Fruit fly (Drosophila melanogaster) S2 (cell line): Measurements from ENCODE around the gene gish.

Experiments used
- CG8478 ChIP-seq: fragments of >200 bp; optimal IDR thresholded peaks from 2 replicates; lab custom pipeline; 2018
- CTCF ChIP-seq, 2 experiments: fragments of >200 bp; optimal IDR thresholded peaks; 2 replicates each; lab custom pipeline; 2018

Gene gish

dm6 chr3R:16316747-16317146 lies 44.5 kb downstream of the gish start:
- TF ChIP-seq CTCF (optimal IDR thresholded peaks at IDR 0.05; lab: Kevin White, UChicago) (no peak), CG8478 (lab: Kevin White, UChicago) (no peak)

- TF ChIP-seq CG8478 (lab: Kevin White, UChicago) = no peak
- no peak for TF ChIP-seq CTCF (optimal IDR thresholded peaks at IDR 0.05; lab: Kevin White, UChicago)
Observed at dm6 chr3R:16321538-16321937, 49.3 kb downstream of the gish start, which contains the start of gene CG44044. Gene CG44044, plus strand, starts transcription at chr3R:16321838.

dm6 chr3R:16323093-16323492 lies 50.8 kb downstream of the gish start, which contains the start of gene CG6901:
Gene CG6901, plus strand, starts transcription at chr3R:16323415.
- no peak for TF ChIP-seq CG8478 (lab: Kevin White, UChicago)
- TF ChIP-seq CTCF (optimal IDR thresholded peaks at IDR 0.05; lab: Kevin White, UChicago) = no peak

dm6 chr3R:16325192-16325591 lies 52.9 kb downstream of the gish start, which contains the start of gene CG17929:
Gene CG17929, plus strand, starts transcription at chr3R:16325492.
- TF ChIP-seq CTCF (optimal IDR thresholded peaks at IDR 0.05; lab: Kevin White, UChicago) (no peak), CG8478 (lab: Kevin White, UChicago) (no peak)

dm6 chr3R:16327549-16327948 lies 55.3 kb downstream of the gish start, which contains the start of gene CG17930:
Gene CG17930, plus strand, starts transcription at chr3R:16327849.
- TF ChIP-seq CG8478 (lab: Kevin White, UChicago) (no peak), CTCF (optimal IDR thresholded peaks at IDR 0.05; lab: Kevin White, UChicago) (no peak)

- TF ChIP-seq CTCF (optimal IDR thresholded peaks at IDR 0.05; lab: Kevin White, UChicago) (no peak), CG8478 (lab: Kevin White, UChicago) (no peak)
Observed at dm6 chr3R:16329797-16330196, 57.5 kb downstream of the gish start.

- TF ChIP-seq CG8478 (lab: Kevin White, UChicago) = no peak
- no peak for TF ChIP-seq CTCF (optimal IDR thresholded peaks at IDR 0.05; lab: Kevin White, UChicago)
Observed at dm6 chr3R:16331809-16332343, 59.6 kb downstream of the gish start.

dm6 chr3R:16334329-16334728 lies 62.1 kb downstream of the gish start:
- no peak for TF ChIP-seq CG8478 (lab: Kevin White, UChicago)
- TF ChIP-seq CTCF (optimal IDR thresholded peaks at IDR 0.05; lab: Kevin White, UChicago) = no peak

dm6 chr3R:16334797-16335196 lies 62.5 kb downstream of the gish start:
- no peak for TF ChIP-seq CTCF (optimal IDR thresholded peaks at IDR 0.05; lab: Kevin White, UChicago)
- no peak for TF ChIP-seq CG8478 (lab: Kevin White, UChicago)

- TF ChIP-seq CTCF (optimal IDR thresholded peaks at IDR 0.05; lab: Kevin White, UChicago) (no peak), CG8478 (lab: Kevin White, UChicago) (no peak)
Observed at dm6 chr3R:16335438-16336073, 63.3 kb downstream of the gish start.

dm6 chr3R:16336327-16337052 lies 64.2 kb downstream of the gish start:
- TF ChIP-seq CTCF (optimal IDR thresholded peaks at IDR 0.05; lab: Kevin White, UChicago) (no peak), CG8478 (lab: Kevin White, UChicago) (no peak)

- TF ChIP-seq CG8478 (lab: Kevin White, UChicago) (no peak), CTCF (optimal IDR thresholded peaks at IDR 0.05; lab: Kevin White, UChicago) (no peak)
Observed at dm6 chr3R:16337053-16337385, 64.8 kb downstream of the gish start.

dm6 chr3R:16337863-16338262 lies 65.6 kb downstream of the gish start:
- no peak for TF ChIP-seq CTCF (optimal IDR thresholded peaks at IDR 0.05; lab: Kevin White, UChicago)
- no peak for TF ChIP-seq CG8478 (lab: Kevin White, UChicago)

- TF ChIP-seq CG8478 (lab: Kevin White, UChicago) (no peak), CTCF (optimal IDR thresholded peaks at IDR 0.05; lab: Kevin White, UChicago) (peak in 1 of 2 experiments; percentile 8)
Observed at dm6 chr3R:16338342-16338741, 66.1 kb downstream of the gish start.

dm6 chr3R:16339475-16339874 lies 67.2 kb downstream of the gish start, which contains the start of gene Sulf1:
Gene Sulf1, minus strand, starts transcription at chr3R:16339575.
- TF ChIP-seq CG8478 (lab: Kevin White, UChicago) (no peak), CTCF (optimal IDR thresholded peaks at IDR 0.05; lab: Kevin White, UChicago) (no peak)
